Fruit fly (Drosophila melanogaster): ENCODE data around the gene sd.
A peak's percentile ranks its signal among the peaks of the same experiment; 100 is the strongest.

Gene sd

dm6 chrX:15867863-15868262 is 63.7 kb downstream of the sd start, which contains the start of gene Gapdh2 (continued):
- peak; percentile 98 for TF ChIP-seq CG17612 (GFP tag; IDR thresholded peaks at IDR 0.05)
- TF ChIP-seq aop (GFP tag; IDR thresholded peaks at IDR 0.05), result peak; percentile 95
- peak; percentile 97 for TF ChIP-seq Pdp1 (GFP tag; optimal IDR thresholded peaks at IDR 0.05)
- peak; percentile 98 for TF ChIP-seq CG10431 (GFP tag; optimal IDR thresholded peaks at IDR 0.05)
- TF ChIP-seq Sin3A (optimal IDR thresholded peaks at IDR 0.05), result no peak
- peak; percentile 95 for TF ChIP-seq CG7786 (GFP tag; optimal IDR thresholded peaks at IDR 0.05)
- peak; percentile 96 for TF ChIP-seq trem (tag; optimal IDR thresholded peaks at IDR 0.05)
- peak; percentile 100 for TF ChIP-seq Fer2 (tag; optimal IDR thresholded peaks at IDR 0.05)
- peak; percentile 100 for TF ChIP-seq CG18599 (GFP tag; optimal IDR thresholded peaks at IDR 0.05)
- TF ChIP-seq sqz (GFP tag; optimal IDR thresholded peaks at IDR 0.05), result peak; percentile 99
- peak; percentile 7 to 74 for TF ChIP-seq crp (GFP tag; optimal IDR thresholded peaks at IDR 0.05)
- peak; percentile 98 for TF ChIP-seq crc (GFP tag; optimal IDR thresholded peaks at IDR 0.05)
- no peak for TF ChIP-seq CG8478 (optimal IDR thresholded peaks at IDR 0.05)
- TF ChIP-seq CG18011 (GFP tag; optimal IDR thresholded peaks at IDR 0.05), result peak; percentile 93
- TF ChIP-seq eve (GFP tag; optimal IDR thresholded peaks at IDR 0.05), result peak in 1 of 2 experiments; percentile 100
- peak; percentile 99 for TF ChIP-seq CG14050 (GFP tag; IDR thresholded peaks at IDR 0.05)
- TF ChIP-seq vvl (GFP tag; IDR thresholded peaks at IDR 0.05), result peak; percentile 100
- TF ChIP-seq CG1602 (GFP tag; optimal IDR thresholded peaks at IDR 0.05), result peak; percentile 98
- peak; percentile 98; the same call in 2 of the 3 replicates for TF ChIP-seq CG11456 (GFP tag; IDR thresholded peaks at IDR 0.05)
- peak; percentile 98 for TF ChIP-seq CG2889 (GFP tag; IDR thresholded peaks at IDR 0.05)
- TF ChIP-seq nerfin-2 (GFP tag; IDR thresholded peaks at IDR 0.05; ENCODE audit: partially characterized antibody), result no peak
- peak; percentile 93 for TF ChIP-seq psq (GFP tag; optimal IDR thresholded peaks at IDR 0.05)
- TF ChIP-seq CG16815 (GFP tag; optimal IDR thresholded peaks at IDR 0.05), result peak; percentile 81
- TF ChIP-seq Sox102F (GFP tag; optimal IDR thresholded peaks at IDR 0.05), result peak; percentile 100
- peak; percentile 98 for TF ChIP-seq CG2199 (GFP tag; IDR thresholded peaks at IDR 0.05)
- peak; percentile 93 for TF ChIP-seq sima (GFP tag; optimal IDR thresholded peaks at IDR 0.05)
- TF ChIP-seq Nf-YC (tag; optimal IDR thresholded peaks at IDR 0.05), result peak; percentile 97
- TF ChIP-seq pros (GFP tag; optimal IDR thresholded peaks at IDR 0.05), result peak; percentile 96
- TF ChIP-seq CG31224 (GFP tag; IDR thresholded peaks at IDR 0.05), result peak; percentile 97
- TF ChIP-seq repo (GFP tag; optimal IDR thresholded peaks at IDR 0.05), result peak; percentile 94
- TF ChIP-seq CG18262 (tag; optimal IDR thresholded peaks at IDR 0.05), result peak; percentile 99
- peak; percentile 100 for TF ChIP-seq CG6813 (GFP tag; optimal IDR thresholded peaks at IDR 0.05)
- TF ChIP-seq ci (GFP tag; IDR thresholded peaks at IDR 0.05), result peak; percentile 100
- peak; percentile 100 for TF ChIP-seq corto (GFP tag; optimal IDR thresholded peaks at IDR 0.05)
- TF ChIP-seq row (GFP tag; IDR thresholded peaks at IDR 0.05), result peak; percentile 99
- TF ChIP-seq Opbp (GFP tag; IDR thresholded peaks at IDR 0.05; ENCODE audit: partially characterized antibody), result no peak
- TF ChIP-seq MESR4 (GFP tag; optimal IDR thresholded peaks at IDR 0.05), result peak; percentile 84
- peak; percentile 97 for TF ChIP-seq CG43689 (GFP tag; IDR thresholded peaks at IDR 0.05)
- peak; percentile 100 for TF ChIP-seq CG12071 (GFP tag; optimal IDR thresholded peaks at IDR 0.05)
- peak; percentile 99 for TF ChIP-seq CG9932 (GFP tag; IDR thresholded peaks at IDR 0.05)
- TF ChIP-seq CG15269 (tag; optimal IDR thresholded peaks at IDR 0.05), result peak; percentile 100
- peak; percentile 99 for TF ChIP-seq CG14441 (GFP tag; IDR thresholded peaks at IDR 0.05)
- TF ChIP-seq unpg (GFP tag; optimal IDR thresholded peaks at IDR 0.05), result peak; percentile 100
- TF ChIP-seq CG6683 (GFP tag; optimal IDR thresholded peaks at IDR 0.05), result peak; percentile 99
- peak; percentile 91 for TF ChIP-seq grn (GFP tag; optimal IDR thresholded peaks at IDR 0.05)
- TF ChIP-seq Usf (GFP tag; optimal IDR thresholded peaks at IDR 0.05), result peak; percentile 85
- no peak for TF ChIP-seq mld (GFP tag; IDR thresholded peaks at IDR 0.05; ENCODE audit: partially characterized antibody)
- peak; percentile 96 for TF ChIP-seq Hr3 (GFP tag; optimal IDR thresholded peaks at IDR 0.05)
- TF ChIP-seq CG13123 (GFP tag; optimal IDR thresholded peaks at IDR 0.05), result peak; percentile 96
- TF ChIP-seq CG7357 (GFP tag; IDR thresholded peaks at IDR 0.05), result peak; percentile 94
- peak; percentile 95 to 100 for TF ChIP-seq Hr51 (GFP tag; optimal IDR thresholded peaks at IDR 0.05)
